Worm (Caenorhabditis elegans): ENCODE results near the gene hoe-1.

Gene hoe-1

ce11 chrIV:4749728-4750278 is 5.7 kb upstream of the hoe-1 start, which contains the start of the genes rpl-20 and Y17G9B.5 (continued):
- TF ChIP-seq pax-3 (tag; optimal IDR thresholded peaks at IDR 0.05) (peak; percentile 100), xbp-1 (tag; optimal IDR thresholded peaks at IDR 0.05) (peak; percentile 100), ceh-88 (GFP tag; IDR thresholded peaks at IDR 0.05) (peak; percentile 100), rnt-1 (tag; optimal IDR thresholded peaks at IDR 0.05) (peak; percentile 99), fos-1 (tag; optimal IDR thresholded peaks at IDR 0.05) (peak; percentile 99), zip-4 (GFP tag; optimal IDR thresholded peaks at IDR 0.05) (peak; percentile 98), nhr-84 (tag; optimal IDR thresholded peaks at IDR 0.05) (peak; percentile 91), hlh-4 (tag; optimal IDR thresholded peaks at IDR 0.05) (peak; percentile 70), ceh-82 (tag; optimal IDR thresholded peaks at IDR 0.05) (peak; percentile 100), lin-35 (GFP tag; optimal IDR thresholded peaks at IDR 0.05) (peak; percentile 95 to 97), nhr-85 (tag) (peak; percentile 100), jun-1 (tag; optimal IDR thresholded peaks at IDR 0.05) (peak; percentile 99), nhr-11 (tag; optimal IDR thresholded peaks at IDR 0.05) (peak; percentile 98), lin-15B (tag; optimal IDR thresholded peaks at IDR 0.05) (peak; percentile 100), sox-4 (tag; optimal IDR thresholded peaks at IDR 0.05) (peak; percentile 98), ets-5 (GFP tag; IDR thresholded peaks at IDR 0.05) (peak; percentile 100), snu-23 (GFP tag; optimal IDR thresholded peaks at IDR 0.05) (peak; percentile 100), unc-62 (GFP tag; optimal IDR thresholded peaks at IDR 0.05) (peak; percentile 96), lin-14 (GFP tag; optimal IDR thresholded peaks at IDR 0.05) (peak; percentile 100), lir-3 (tag; optimal IDR thresholded peaks at IDR 0.05; ENCODE audit: poor library complexity) (peak; percentile 98), unc-86 (tag; optimal IDR thresholded peaks at IDR 0.05) (peak; percentile 100), nhr-76 (tag; optimal IDR thresholded peaks at IDR 0.05) (peak; percentile 81), nhr-90 (tag; optimal IDR thresholded peaks at IDR 0.05; ENCODE audit: poor library complexity) (peak; percentile 100), unc-98 (GFP tag; IDR thresholded peaks at IDR 0.05) (peak; percentile 98), fkh-8 (tag; optimal IDR thresholded peaks at IDR 0.05) (peak; percentile 100), alr-1 (tag; optimal IDR thresholded peaks at IDR 0.05; ENCODE audit: borderline replicate concordance) (no peak), nhr-19 (GFP tag; conservative IDR thresholded peaks at IDR 0.05) (peak; percentile 100), unc-130 (tag; optimal IDR thresholded peaks at IDR 0.05) (peak; percentile 100), dpl-1 (GFP tag; optimal IDR thresholded peaks at IDR 0.05) (peak; percentile 94 to 96 (median 96)), nhr-71 (tag; optimal IDR thresholded peaks at IDR 0.05) (peak; percentile 100), aha-1 (tag; optimal IDR thresholded peaks at IDR 0.05) (peak; percentile 98), elt-3 (tag; optimal IDR thresholded peaks at IDR 0.05) (peak; percentile 85 to 100 (median 100)), ces-1 (GFP tag; optimal IDR thresholded peaks at IDR 0.05) (peak; percentile 81), swsn-7 (tag; optimal IDR thresholded peaks at IDR 0.05) (peak; percentile 100), unc-30 (tag; optimal IDR thresholded peaks at IDR 0.05) (peak; percentile 91), grh-1 (GFP tag; IDR thresholded peaks at IDR 0.05) (peak; percentile 100), egl-27 (tag; optimal IDR thresholded peaks at IDR 0.05) (peak; percentile 93 to 98), dsc-1 (tag; optimal IDR thresholded peaks at IDR 0.05) (peak; percentile 100)

ce11 chrIV:4749155-4749554 is 5.1 kb upstream of the hoe-1 start:
- TF ChIP-seq F16B12.6 (tag; optimal IDR thresholded peaks at IDR 0.05): no peak
- TF ChIP-seq C04F5.9 (tag; optimal IDR thresholded peaks at IDR 0.05): no peak
- no peak for TF ChIP-seq swsn-7 (tag; optimal IDR thresholded peaks at IDR 0.05)
- TF ChIP-seq nhr-90 (tag; optimal IDR thresholded peaks at IDR 0.05; ENCODE audit: poor library complexity): no peak
- TF ChIP-seq dpl-1 (GFP tag; optimal IDR thresholded peaks at IDR 0.05): no peak
- TF ChIP-seq C34B4.2 (tag; optimal IDR thresholded peaks at IDR 0.05): peak; percentile 19
- TF ChIP-seq lin-39 (tag; optimal IDR thresholded peaks at IDR 0.05): no peak
- TF ChIP-seq isw-1 (GFP tag; IDR thresholded peaks at IDR 0.05): no peak
- no peak for TF ChIP-seq hpl-2 (GFP tag; optimal IDR thresholded peaks at IDR 0.05)
- 0 out of 2 replicates have a peak, but pooled peaks have one; percentile 35 for TF ChIP-seq mab-9 (GFP tag; IDR thresholded peaks at IDR 0.05)
- TF ChIP-seq blmp-1 (tag; optimal IDR thresholded peaks at IDR 0.05): no peak
